Fruit fly (Drosophila melanogaster): Measurements from ENCODE around the gene CG9922.
A peak's percentile ranks its signal among the peaks of the same experiment; 100 is the strongest.

CG9922 gene

DNA sequence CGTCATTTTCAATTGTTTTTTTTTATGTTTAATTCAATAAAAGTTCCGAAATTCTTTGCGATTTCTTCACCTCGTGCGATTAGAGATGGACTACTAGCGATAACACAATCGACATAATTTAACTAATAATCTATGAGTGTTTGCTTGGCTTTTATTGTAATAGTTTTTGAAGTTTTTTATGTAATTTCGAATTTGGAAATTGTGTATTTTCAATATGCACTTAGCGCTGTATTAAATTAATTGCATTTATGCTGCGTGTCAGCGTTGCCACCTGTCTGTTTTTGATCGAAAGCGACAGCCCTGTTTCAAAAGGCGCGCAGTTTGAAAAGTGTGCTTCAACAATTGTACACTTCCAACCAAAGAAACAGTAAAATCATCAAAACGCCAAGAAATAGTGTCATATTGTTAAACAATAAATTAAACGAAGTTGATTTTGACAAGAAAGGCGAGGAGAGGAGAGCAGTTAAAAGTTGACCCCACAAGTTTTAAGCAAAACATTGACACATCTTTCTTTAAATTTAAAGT lies at the start of gene CG9922 (continued):
- TF ChIP-seq knrl (GFP tag; IDR thresholded peaks at IDR 0.05; ENCODE audit: partially characterized antibody) (peak; percentile 46; the same call in 1 of the 3 replicates), CG17912 (GFP tag; optimal IDR thresholded peaks at IDR 0.05) (no peak), zfh1 (GFP tag; IDR thresholded peaks at IDR 0.05) (peak; percentile 66; the same call in 2 of the 3 replicates), Lim3 (GFP tag; IDR thresholded peaks at IDR 0.05) (no peak), MESR4 (GFP tag; optimal IDR thresholded peaks at IDR 0.05) (peak; percentile 50), CG18011 (GFP tag; optimal IDR thresholded peaks at IDR 0.05) (peak; percentile 12), CG10431 (GFP tag; optimal IDR thresholded peaks at IDR 0.05) (no peak), CG4854 (GFP tag; optimal IDR thresholded peaks at IDR 0.05) (peak; percentile 59), CG10321 (GFP tag; IDR thresholded peaks at IDR 0.05) (no peak), klu (GFP tag; IDR thresholded peaks at IDR 0.05) (no peak), chn (GFP tag; optimal IDR thresholded peaks at IDR 0.05) (peak; percentile 61), CG10147 (GFP tag; optimal IDR thresholded peaks at IDR 0.05) (peak; percentile 43), Mad (GFP tag; optimal IDR thresholded peaks at IDR 0.05) (peak; percentile 49), CG10654 (GFP tag; optimal IDR thresholded peaks at IDR 0.05) (peak; percentile 31), cas (GFP tag; IDR thresholded peaks at IDR 0.05) (no peak), grn (GFP tag; optimal IDR thresholded peaks at IDR 0.05) (peak; percentile 10), Blimp-1 (GFP tag; optimal IDR thresholded peaks at IDR 0.05) (peak; percentile 25), Xbp1 (GFP tag; optimal IDR thresholded peaks at IDR 0.05) (peak; percentile 67), ato (GFP tag; IDR thresholded peaks at IDR 0.05; ENCODE audit: partially characterized antibody) (no peak), CG34422 (GFP tag; IDR thresholded peaks at IDR 0.05) (no peak), Fer1 (GFP tag; optimal IDR thresholded peaks at IDR 0.05) (peak; percentile 70), Poxn (GFP tag; IDR thresholded peaks at IDR 0.05) (no peak), oc (tag; optimal IDR thresholded peaks at IDR 0.05) (no peak), Spps (tag; optimal IDR thresholded peaks at IDR 0.05) (peak; percentile 30), CG8290 (GFP tag; optimal IDR thresholded peaks at IDR 0.05) (no peak), CG8290 (tag; optimal IDR thresholded peaks at IDR 0.05) (peak in 1 of 2 experiments; percentile 15), CG6683 (GFP tag; optimal IDR thresholded peaks at IDR 0.05) (peak; percentile 33), HmgZ (tag; optimal IDR thresholded peaks at IDR 0.05) (peak; percentile 72), vnd (GFP tag; IDR thresholded peaks at IDR 0.05; ENCODE audit: partially characterized antibody) (no peak), sqz (GFP tag; optimal IDR thresholded peaks at IDR 0.05) (peak; percentile 14), CG12391 (tag; optimal IDR thresholded peaks at IDR 0.05) (peak; percentile 84), CG17385 (GFP tag; optimal IDR thresholded peaks at IDR 0.05) (peak; percentile 1), lab (GFP tag; optimal IDR thresholded peaks at IDR 0.05) (peak; percentile 44), Hsf (GFP tag; optimal IDR thresholded peaks at IDR 0.05) (peak; percentile 59), mld (GFP tag; IDR thresholded peaks at IDR 0.05; ENCODE audit: partially characterized antibody) (no peak), B-H2 (GFP tag; optimal IDR thresholded peaks at IDR 0.05) (peak; percentile 69), pfk (GFP tag; optimal IDR thresholded peaks at IDR 0.05) (no peak), CG2199 (GFP tag; IDR thresholded peaks at IDR 0.05) (no peak), ash1 (GFP tag; optimal IDR thresholded peaks at IDR 0.05) (no peak), phol (tag; optimal IDR thresholded peaks at IDR 0.05) (peak; percentile 62), salm (tag; optimal IDR thresholded peaks at IDR 0.05) (no peak), Chrac-16 (GFP tag; optimal IDR thresholded peaks at IDR 0.05) (peak; percentile 54), Asciz (GFP tag; optimal IDR thresholded peaks at IDR 0.05) (peak; percentile 6), CG4404 (GFP tag; IDR thresholded peaks at IDR 0.05) (no peak), CG4617 (GFP tag; optimal IDR thresholded peaks at IDR 0.05; ENCODE audit: borderline replicate concordance) (peak; percentile 67), amos (GFP tag; IDR thresholded peaks at IDR 0.05; ENCODE audit: partially characterized antibody) (peak; percentile 56; the same call in 1 of the 2 replicates), CG16813 (GFP tag; IDR thresholded peaks at IDR 0.05; ENCODE audit: partially characterized antibody) (peak; percentile 60; the same call in 2 of the 3 replicates), CG30403 (GFP tag; optimal IDR thresholded peaks at IDR 0.05) (peak; percentile 67), CG13624 (GFP tag; optimal IDR thresholded peaks at IDR 0.05) (peak; percentile 62)
